Fruit fly (Drosophila melanogaster) whole organism, embryonic: ENCODE results near the gene CG4074.
A peak's percentile ranks its signal among the peaks of the same experiment; 100 is the strongest.

Experiments used
- BtbVII ChIP-seq: fragments of 200-800 bp; sonication (Bioruptor generic); optimal IDR thresholded peaks from 3 replicates; lab custom pipeline; 2017; ENCODE audit warnings: missing biosample characterization, mild to moderate bottlenecking, missing genetic modification characterization
- CG10209 ChIP-seq: fragments of 200-800 bp; sonication (Bioruptor generic); optimal IDR thresholded peaks from 3 replicates; lab custom pipeline; 2017; ENCODE audit warnings: missing biosample characterization, mild to moderate bottlenecking, missing genetic modification characterization, missing genetic modification reagents
- CG10565 ChIP-seq: fragments of 200-800 bp; sonication (Bioruptor generic); optimal IDR thresholded peaks from 3 replicates; lab custom pipeline; 2016; ENCODE audit warnings: missing biosample characterization, mild to moderate bottlenecking, missing genetic modification characterization
- CG11504 ChIP-seq: fragments of 200-800 bp; sonication (Bioruptor generic); optimal IDR thresholded peaks from 3 replicates; lab custom pipeline; 2019; ENCODE audit warnings: missing biosample characterization, mild to moderate bottlenecking, missing genetic modification characterization, moderate library complexity
- CG11695 ChIP-seq: fragments of 200-800 bp; sonication (Bioruptor generic); IDR thresholded peaks from 3 replicates; pipeline ENCODE4 v1.3.6; 2022; ENCODE audit warnings: missing biosample characterization, missing genetic modification characterization
- CG11723 ChIP-seq: fragments of 200-800 bp; sonication (Bioruptor generic); optimal IDR thresholded peaks from 2 replicates; lab custom pipeline; 2017; ENCODE audit warnings: missing biosample characterization, mild to moderate bottlenecking, missing genetic modification characterization
- CG15514 ChIP-seq: fragments of 200-800 bp; sonication (Bioruptor generic); optimal IDR thresholded peaks from 3 replicates; lab custom pipeline; 2017; ENCODE audit warnings: missing biosample characterization, missing genetic modification characterization, mild to moderate bottlenecking, moderate library complexity, missing genetic modification reagents
- CG17186 ChIP-seq: fragments of 200-800 bp; sonication (Bioruptor generic); optimal IDR thresholded peaks from 3 replicates; lab custom pipeline; 2017; ENCODE audit warnings: missing biosample characterization, missing genetic modification reagents, missing genetic modification characterization
- CG1832 ChIP-seq: fragments of 200-800 bp; sonication (Bioruptor generic); optimal IDR thresholded peaks from 2 replicates; lab custom pipeline; 2017; ENCODE audit warnings: missing biosample characterization, mild to moderate bottlenecking, missing genetic modification characterization, inconsistent platforms
- CG30020 ChIP-seq: fragments of 200-800 bp; optimal IDR thresholded peaks from 2 replicates; lab custom pipeline; 2019; ENCODE audit warnings: missing biosample characterization, mild to moderate bottlenecking, missing genetic modification characterization, moderate library complexity
- CG32767 ChIP-seq: fragments of 200-800 bp; sonication (Bioruptor generic); IDR thresholded peaks from 2 replicates; pipeline ENCODE4 v1.3.6; 2022; ENCODE audit warnings: missing biosample characterization, missing genetic modification characterization
- CG3281 ChIP-seq: fragments of 200-800 bp; sonication (Bioruptor generic); optimal IDR thresholded peaks from 3 replicates; lab custom pipeline; 2017; ENCODE audit warnings: missing biosample characterization, mild to moderate bottlenecking, missing genetic modification characterization
- CG34224 ChIP-seq: fragments of 200-800 bp; sonication (Bioruptor generic); IDR thresholded peaks from 3 replicates; pipeline ENCODE4 v1.3.6; 2022; ENCODE audit warnings: missing biosample characterization, missing genetic modification characterization; ENCODE audit not compliant: partially characterized antibody
- CG4282 ChIP-seq: fragments of 200-800 bp; sonication (Bioruptor generic); optimal IDR thresholded peaks from 2 replicates; lab custom pipeline; 2016; ENCODE audit warnings: missing biosample characterization, missing genetic modification characterization
- CG5245 ChIP-seq: fragments of 200-800 bp; sonication (Bioruptor generic); optimal IDR thresholded peaks from 3 replicates; lab custom pipeline; 2016; ENCODE audit warnings: missing biosample characterization, missing genetic modification characterization
- CG6813 ChIP-seq: fragments of 200-800 bp; sonication (Bioruptor generic); optimal IDR thresholded peaks from 2 replicates; lab custom pipeline; 2017; ENCODE audit warnings: missing biosample characterization, missing genetic modification characterization, mild to moderate bottlenecking, moderate library complexity, missing genetic modification reagents
- CG6854 ChIP-seq: fragments of 200-800 bp; sonication (Bioruptor generic); optimal IDR thresholded peaks from 3 replicates; lab custom pipeline; 2017; ENCODE audit warnings: missing biosample characterization, mild to moderate bottlenecking, missing genetic modification characterization
- CG7745 ChIP-seq: fragments of 200-800 bp; sonication (Bioruptor generic); optimal IDR thresholded peaks from 2 replicates; lab custom pipeline; 2018; ENCODE audit warnings: missing biosample characterization, mild to moderate bottlenecking, missing genetic modification characterization, moderate library complexity
- CG7987 ChIP-seq: fragments of 200-800 bp; sonication (Bioruptor generic); optimal IDR thresholded peaks from 2 replicates; lab custom pipeline; 2018; ENCODE audit warnings: missing biosample characterization, mild to moderate bottlenecking, missing genetic modification characterization, moderate library complexity
- CHES-1-like ChIP-seq: fragments of 200-800 bp; sonication (Bioruptor generic); optimal IDR thresholded peaks from 2 replicates; lab custom pipeline; 2016; ENCODE audit warnings: missing biosample characterization, missing genetic modification characterization
- Hmr ChIP-seq: fragments of 200-800 bp; sonication (Bioruptor generic); optimal IDR thresholded peaks from 3 replicates; lab custom pipeline; 2017; ENCODE audit warnings: mild to moderate bottlenecking, missing biosample characterization, missing genetic modification reagents, missing genetic modification characterization
- Jarid2 ChIP-seq: fragments of 200-800 bp; sonication (Bioruptor generic); optimal IDR thresholded peaks from 3 replicates; lab custom pipeline; 2017; ENCODE audit warnings: mild to moderate bottlenecking, missing biosample characterization, missing genetic modification reagents, missing genetic modification characterization
- Mrtf ChIP-seq: fragments of 200-800 bp; sonication (Bioruptor generic); IDR thresholded peaks from 3 replicates; pipeline ENCODE4 v1.3.6; 2022; ENCODE audit warnings: missing biosample characterization, missing genetic modification characterization
- Nf-YC ChIP-seq: fragments of 200-800 bp; optimal IDR thresholded peaks from 3 replicates; lab custom pipeline; 2019; ENCODE audit warnings: missing biosample characterization, mild to moderate bottlenecking, missing genetic modification characterization, moderate library complexity
- Rx ChIP-seq: fragments of 200-800 bp; sonication (Bioruptor generic); IDR thresholded peaks from 2 replicates; pipeline ENCODE4 v1.3.6; 2022; ENCODE audit warnings: missing biosample characterization, missing genetic modification characterization
- Vsx1 ChIP-seq: fragments of 200-800 bp; sonication (Bioruptor generic); optimal IDR thresholded peaks from 2 replicates; lab custom pipeline; 2017; ENCODE audit warnings: missing biosample characterization, mild to moderate bottlenecking, missing genetic modification characterization, missing genetic modification reagents
- Xbp1 ChIP-seq: fragments of 200-800 bp; sonication (Bioruptor generic); optimal IDR thresholded peaks from 3 replicates; lab custom pipeline; 2016; ENCODE audit warnings: missing biosample characterization, mild to moderate bottlenecking, missing genetic modification characterization
- amos ChIP-seq: fragments of 200-800 bp; sonication (Bioruptor generic); IDR thresholded peaks from 2 replicates; pipeline ENCODE4 v1.3.6; 2022; ENCODE audit warnings: missing biosample characterization, missing genetic modification characterization; ENCODE audit not compliant: partially characterized antibody
- ash1 ChIP-seq: fragments of 200-800 bp; sonication (Bioruptor generic); optimal IDR thresholded peaks from 2 replicates; lab custom pipeline; 2018; ENCODE audit warnings: missing biosample characterization, mild to moderate bottlenecking, missing genetic modification characterization
- corto ChIP-seq: fragments of 200-800 bp; sonication (Bioruptor generic); optimal IDR thresholded peaks from 2 replicates; lab custom pipeline; 2016; ENCODE audit warnings: missing biosample characterization, mild to moderate bottlenecking, missing genetic modification characterization, moderate library complexity
- crp ChIP-seq, 2 experiments: fragments of 200-800 bp; sonication (Bioruptor generic); optimal IDR thresholded peaks; 2 replicates in 1 of 2; 3 replicates in 1 of 2; lab custom pipeline; 2017; ENCODE audit warnings: missing biosample characterization in 2 of 2, missing genetic modification characterization in 2 of 2, mild to moderate bottlenecking in 1 of 2, moderate library complexity in 1 of 2
- esg ChIP-seq: fragments of 200-800 bp; sonication (Bioruptor generic); conservative IDR thresholded peaks from 2 replicates; pipeline ENCODE4 v1.3.6; 2022; ENCODE audit warnings: missing biosample characterization, missing genetic modification characterization
- exex ChIP-seq: fragments of 200-800 bp; sonication (Bioruptor generic); optimal IDR thresholded peaks from 4 replicates; lab custom pipeline; 2018; ENCODE audit warnings: missing biosample characterization, mild to moderate bottlenecking, missing genetic modification characterization, moderate library complexity
- eyg ChIP-seq: fragments of 200-800 bp; sonication (Bioruptor generic); optimal IDR thresholded peaks from 3 replicates; lab custom pipeline; 2016; ENCODE audit warnings: missing biosample characterization, missing genetic modification characterization
- fd3F ChIP-seq: fragments of 200-800 bp; sonication (Bioruptor generic); optimal IDR thresholded peaks from 2 replicates; lab custom pipeline; 2018; ENCODE audit warnings: missing biosample characterization, mild to moderate bottlenecking, missing genetic modification characterization, moderate library complexity
- gcm2 ChIP-seq: fragments of 200-800 bp; sonication (Bioruptor generic); optimal IDR thresholded peaks from 2 replicates; lab custom pipeline; 2016; ENCODE audit warnings: missing biosample characterization, missing genetic modification characterization
- jing ChIP-seq: fragments of 200-800 bp; sonication (Bioruptor generic); optimal IDR thresholded peaks from 2 replicates; lab custom pipeline; 2018; ENCODE audit warnings: missing biosample characterization, mild to moderate bottlenecking, missing genetic modification characterization
- jumu ChIP-seq: fragments of 200-800 bp; sonication (Bioruptor generic); optimal IDR thresholded peaks from 3 replicates; lab custom pipeline; 2016; ENCODE audit warnings: missing biosample characterization, missing genetic modification characterization
- maf-S ChIP-seq: fragments of 200-800 bp; sonication (Bioruptor generic); optimal IDR thresholded peaks from 2 replicates; lab custom pipeline; 2016; ENCODE audit warnings: missing biosample characterization, missing genetic modification characterization
- mam ChIP-seq: fragments of 200-800 bp; sonication (Bioruptor generic); optimal IDR thresholded peaks from 3 replicates; lab custom pipeline; 2016; ENCODE audit warnings: missing biosample characterization, missing genetic modification characterization
- nerfin-1 ChIP-seq: fragments of 200-800 bp; sonication (Bioruptor generic); optimal IDR thresholded peaks from 3 replicates; lab custom pipeline; 2019; ENCODE audit warnings: missing biosample characterization, mild to moderate bottlenecking, missing genetic modification characterization, moderate library complexity
- otp ChIP-seq: fragments of 200-800 bp; sonication (Bioruptor generic); IDR thresholded peaks from 3 replicates; pipeline ENCODE4, ENCODE4 v1.3.6; 2022; ENCODE audit warnings: missing biosample characterization, missing genetic modification characterization
- pfk ChIP-seq: fragments of 200-800 bp; sonication (Bioruptor generic); optimal IDR thresholded peaks from 2 replicates; lab custom pipeline; 2018; ENCODE audit warnings: missing biosample characterization, mild to moderate bottlenecking, missing genetic modification characterization, moderate library complexity
- sc ChIP-seq, 3 experiments: fragments of >200 bp in 2 of 3; fragments of 200-800 bp in 1 of 3; sonication (Bioruptor generic) in 1 of 3; optimal IDR thresholded peaks; 2 replicates in 2 of 3; 3 replicates in 1 of 3; lab custom pipeline; 2017; ENCODE audit warnings: mild to moderate bottlenecking in 1 of 3, missing biosample characterization in 1 of 3, missing genetic modification characterization in 1 of 3, missing genetic modification reagents in 1 of 3
- scrt ChIP-seq: fragments of 200-800 bp; sonication (Bioruptor generic); optimal IDR thresholded peaks from 2 replicates; lab custom pipeline; 2018; ENCODE audit warnings: missing biosample characterization, mild to moderate bottlenecking, missing genetic modification characterization, moderate library complexity
- shn ChIP-seq: fragments of 200-800 bp; sonication (Bioruptor generic); optimal IDR thresholded peaks from 3 replicates; lab custom pipeline; 2016; ENCODE audit warnings: missing biosample characterization, missing genetic modification characterization
- vfl ChIP-seq: fragments of 200-800 bp; sonication (Bioruptor generic); optimal IDR thresholded peaks from 2 replicates; lab custom pipeline; 2016; ENCODE audit warnings: missing biosample characterization, missing genetic modification characterization
- vvl ChIP-seq: fragments of 200-800 bp; sonication (Bioruptor generic); IDR thresholded peaks from 2 replicates; pipeline ENCODE4 v1.3.6; 2022; ENCODE audit warnings: missing biosample characterization, missing genetic modification characterization

CG4074 gene

DNA sequence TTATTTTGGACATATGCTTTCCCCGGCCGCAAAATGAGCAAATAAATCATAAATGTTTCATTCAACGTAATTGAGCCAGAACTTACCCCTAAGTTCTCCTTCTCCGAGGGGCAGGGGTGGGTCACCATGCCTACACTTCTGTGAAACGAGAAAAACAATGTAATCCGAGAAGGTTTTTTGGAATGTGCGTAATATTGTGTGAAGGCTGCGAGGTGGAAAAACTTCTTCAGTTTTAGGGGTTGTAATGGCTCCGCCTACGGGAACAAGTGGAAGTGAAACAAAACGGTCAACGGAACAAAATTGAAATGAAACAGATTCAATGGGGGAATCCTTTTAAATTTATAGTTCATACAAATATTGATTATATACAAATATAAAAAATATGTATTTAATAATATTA is 27.5 kb upstream of the CG4074 start (continued):
- no peak for TF ChIP-seq esg
- TF ChIP-seq Jarid2 (GFP tag; lab: Kevin White, UChicago) = peak; percentile 3
- TF ChIP-seq Nf-YC (tag; lab: Kevin White, UChicago) = peak; percentile 91
- no peak for TF ChIP-seq BtbVII (GFP tag; lab: Kevin White, UChicago)

DNA sequence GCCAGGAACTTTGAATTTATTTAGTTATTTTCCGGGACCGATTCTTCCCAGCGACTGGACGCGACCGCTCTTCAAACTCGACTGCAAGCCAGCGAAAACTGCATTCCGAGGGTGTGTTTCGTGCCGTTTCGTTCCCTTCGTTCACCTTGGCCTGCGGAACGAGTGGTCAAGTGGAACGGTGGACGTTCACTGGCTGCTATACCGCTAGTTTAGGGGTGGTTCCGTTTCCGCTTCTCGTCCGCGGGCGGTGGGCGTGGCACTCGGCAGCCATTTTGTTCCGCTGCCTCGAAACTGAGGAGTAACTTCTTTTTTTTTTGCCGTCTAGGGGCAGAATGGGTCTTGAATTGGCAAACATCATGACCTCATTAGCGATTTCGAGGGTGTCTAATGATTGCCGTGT is 23.4 kb upstream of the CG4074 start, which contains the start of gene Six4:
Six4 (minus strand) TSS at position 85 of the 400 bp plus-strand sequence.
- TF ChIP-seq CG6854 (no peak), vfl (GFP tag; lab: Kevin White, UChicago) (no peak), Rx (GFP tag; lab: Robert Waterston, UW) (no peak), eyg (GFP tag; lab: Kevin White, UChicago) (no peak), ash1 (GFP tag; lab: Kevin White, UChicago) (no peak), scrt (no peak), jing (GFP tag; lab: Kevin White, UChicago) (no peak), CG4282 (no peak), sc (optimal IDR thresholded peaks at IDR 0.05; lab: Kevin White, UChicago) (no peak), sc (GFP tag; optimal IDR thresholded peaks at IDR 0.05; lab: Kevin White, UChicago) (no peak), CG6813 (GFP tag; lab: Kevin White, UChicago) (peak; percentile 49), shn (GFP tag; lab: Kevin White, UChicago) (no peak), CG30020 (tag; lab: Kevin White, UChicago) (peak; percentile 8), exex (no peak), CG1832 (GFP tag; lab: Kevin White, UChicago) (no peak), maf-S (no peak), CG11504 (tag; lab: Kevin White, UChicago) (no peak), vvl (no peak; the same call in 1 of the 2 replicates), pfk (GFP tag; lab: Kevin White, UChicago) (peak; percentile 99), otp (GFP tag; lab: Robert Waterston, UW) (0 out of 3 replicates have a peak, but pooled peaks have one; percentile 18), CG3281 (no peak), amos (GFP tag; lab: Robert Waterston, UW) (no peak), CHES-1-like (GFP tag; lab: Kevin White, UChicago) (no peak), Hmr (no peak), CG10565 (GFP tag; lab: Kevin White, UChicago) (no peak), CG10209 (GFP tag; lab: Kevin White, UChicago) (no peak), CG7987 (no peak), CG15514 (GFP tag; lab: Kevin White, UChicago) (no peak), nerfin-1 (tag; lab: Kevin White, UChicago) (peak; percentile 82), crp (GFP tag; optimal IDR thresholded peaks at IDR 0.05; lab: Kevin White, UChicago) (no peak), CG7745 (no peak), jumu (GFP tag; lab: Kevin White, UChicago) (no peak), Mrtf (GFP tag; lab: Robert Waterston, UW) (0 out of 3 replicates have a peak, but pooled peaks have one; percentile 34), gcm2 (GFP tag; lab: Kevin White, UChicago) (no peak), CG11723 (GFP tag; lab: Kevin White, UChicago) (no peak), Xbp1 (GFP tag; lab: Kevin White, UChicago) (no peak), Vsx1 (no peak), corto (GFP tag; lab: Kevin White, UChicago) (no peak), fd3F (GFP tag; lab: Kevin White, UChicago) (no peak), Jarid2 (GFP tag; lab: Kevin White, UChicago) (peak; percentile 74), CG32767 (GFP tag; lab: Robert Waterston, UW) (no peak), CG17186 (GFP tag; lab: Kevin White, UChicago) (no peak), CG34224 (GFP tag; lab: Robert Waterston, UW) (no peak), CG5245 (GFP tag; lab: Kevin White, UChicago) (no peak), CG11695 (GFP tag; lab: Robert Waterston, UW) (no peak), mam (GFP tag; lab: Kevin White, UChicago) (no peak)
